Fruit fly (Drosophila melanogaster) whole organism, embryonic: ENCODE measurements around the gene Alp10.
A peak's percentile ranks its signal among the peaks of the same experiment; 100 is the strongest.

Experiments
- Abd-B ChIP-seq: fragments of 200-800 bp; sonication (Bioruptor generic); optimal IDR thresholded peaks from 2 replicates; lab custom pipeline; 2018; ENCODE audit warnings: missing biosample characterization, mild to moderate bottlenecking, missing genetic modification characterization, moderate library complexity
- CG10274 ChIP-seq: fragments of 200-800 bp; sonication (Bioruptor generic); optimal IDR thresholded peaks from 3 replicates; lab custom pipeline; 2017; ENCODE audit warnings: missing biosample characterization, mild to moderate bottlenecking, missing genetic modification characterization
- CG10321 ChIP-seq: fragments of 200-800 bp; sonication (Bioruptor generic); IDR thresholded peaks from 2 replicates; pipeline ENCODE4 v1.3.6; 2022; ENCODE audit warnings: missing biosample characterization, missing genetic modification characterization
- CG14667 ChIP-seq: fragments of 200-800 bp; sonication (Bioruptor generic); IDR thresholded peaks from 2 replicates; pipeline ENCODE4 v1.3.6; 2022; ENCODE audit warnings: missing biosample characterization, missing genetic modification characterization
- CG17186 ChIP-seq: fragments of 200-800 bp; sonication (Bioruptor generic); optimal IDR thresholded peaks from 3 replicates; lab custom pipeline; 2017; ENCODE audit warnings: missing biosample characterization, missing genetic modification reagents, missing genetic modification characterization
- CG2202 ChIP-seq: fragments of 200-800 bp; sonication (Bioruptor generic); optimal IDR thresholded peaks from 2 replicates; lab custom pipeline; 2018; ENCODE audit warnings: missing biosample characterization, mild to moderate bottlenecking, missing genetic modification characterization
- CG3065 ChIP-seq: fragments of 200-800 bp; sonication (Bioruptor generic); optimal IDR thresholded peaks from 2 replicates; lab custom pipeline; 2016; ENCODE audit warnings: missing biosample characterization, missing genetic modification characterization
- CG31224 ChIP-seq: fragments of 200-800 bp; sonication (Bioruptor generic); IDR thresholded peaks from 2 replicates; pipeline ENCODE4 v1.3.6; 2022; ENCODE audit warnings: missing biosample characterization, missing genetic modification characterization
- CG31365 ChIP-seq: fragments of 200-800 bp; sonication (Bioruptor generic); optimal IDR thresholded peaks from 2 replicates; lab custom pipeline; 2018; ENCODE audit warnings: missing biosample characterization, mild to moderate bottlenecking, missing genetic modification characterization
- CG31388 ChIP-seq: fragments of 200-800 bp; sonication (Bioruptor generic); optimal IDR thresholded peaks from 2 replicates; lab custom pipeline; 2016; ENCODE audit warnings: missing biosample characterization, missing genetic modification characterization
- CG32532 ChIP-seq: fragments of 200-800 bp; sonication (Bioruptor generic); IDR thresholded peaks from 2 replicates; pipeline ENCODE4 v1.3.6; 2022; ENCODE audit warnings: missing biosample characterization, missing genetic modification characterization
- CG32772 ChIP-seq: fragments of 200-800 bp; sonication (Bioruptor generic); IDR thresholded peaks from 2 replicates; pipeline ENCODE4 v1.3.6; 2022; ENCODE audit warnings: missing biosample characterization, missing genetic modification characterization
- Deaf1 ChIP-seq: fragments of 200-800 bp; optimal IDR thresholded peaks from 3 replicates; lab custom pipeline; 2019; ENCODE audit warnings: missing biosample characterization, mild to moderate bottlenecking, missing genetic modification characterization, moderate library complexity
- Doc2 ChIP-seq: fragments of 200-800 bp; sonication (Bioruptor generic); IDR thresholded peaks from 2 replicates; pipeline ENCODE4 v1.3.6; 2022; ENCODE audit warnings: missing biosample characterization, missing genetic modification characterization
- Ets65A ChIP-seq: fragments of 200-800 bp; sonication (Bioruptor generic); peaks from one replicate; lab custom pipeline; 2016; ENCODE audit warnings: missing biosample characterization, missing genetic modification characterization
- HLH4C ChIP-seq: fragments of 200-800 bp; sonication (Bioruptor generic); IDR thresholded peaks from 3 replicates; pipeline ENCODE4 v1.3.6; 2022; ENCODE audit warnings: missing biosample characterization, missing genetic modification characterization; ENCODE audit not compliant: partially characterized antibody
- HLHmδ ChIP-seq: fragments of 200-800 bp; sonication (Bioruptor generic); optimal IDR thresholded peaks from 2 replicates; lab custom pipeline; 2018; ENCODE audit warnings: missing biosample characterization, mild to moderate bottlenecking, missing genetic modification characterization, moderate library complexity
- Hmx ChIP-seq: fragments of 200-800 bp; sonication (Bioruptor generic); optimal IDR thresholded peaks from 2 replicates; lab custom pipeline; 2016; ENCODE audit warnings: missing biosample characterization, missing genetic modification characterization
- Med ChIP-seq: fragments of 200-800 bp; sonication (Bioruptor generic); peaks from one replicate; lab custom pipeline; 2016; ENCODE audit warnings: missing biosample characterization, missing genetic modification characterization, mild to moderate bottlenecking, inconsistent platforms, moderate library complexity
- Meics ChIP-seq: fragments of 200-800 bp; sonication (Bioruptor generic); optimal IDR thresholded peaks from 2 replicates; lab custom pipeline; 2017; ENCODE audit warnings: missing biosample characterization, mild to moderate bottlenecking, missing genetic modification characterization
- Myb ChIP-seq: fragments of 200-800 bp; sonication (Bioruptor generic); optimal IDR thresholded peaks from 2 replicates; lab custom pipeline; 2016; ENCODE audit warnings: missing biosample characterization, missing genetic modification characterization
- Nf-YA ChIP-seq: fragments of 200-800 bp; sonication (Bioruptor generic); IDR thresholded peaks from 2 replicates; pipeline ENCODE4 v1.3.6; 2022; ENCODE audit warnings: missing biosample characterization, missing genetic modification characterization
- Nf-YB ChIP-seq: fragments of 200-800 bp; sonication (Bioruptor generic); optimal IDR thresholded peaks from 3 replicates; lab custom pipeline; 2019; ENCODE audit warnings: missing biosample characterization, mild to moderate bottlenecking, missing genetic modification characterization, moderate library complexity
- Pdp1 ChIP-seq, 2 experiments: fragments of 200-800 bp; sonication (Bioruptor generic); optimal IDR thresholded peaks; 3 replicates each; lab custom pipeline; 2016; ENCODE audit warnings: missing biosample characterization in 2 of 2, missing genetic modification characterization in 2 of 2, mild to moderate bottlenecking in 1 of 2, moderate library complexity in 1 of 2
- Xrp1 ChIP-seq: fragments of 200-800 bp; sonication (Bioruptor generic); IDR thresholded peaks from 2 replicates; pipeline ENCODE4 v1.3.6; 2022; ENCODE audit warnings: missing biosample characterization, missing genetic modification characterization
- ase ChIP-seq: fragments of 200-800 bp; sonication (Bioruptor generic); IDR thresholded peaks from 3 replicates; pipeline ENCODE4 v1.3.6; 2022; ENCODE audit warnings: missing biosample characterization, missing genetic modification characterization
- bcd ChIP-seq: fragments of 200-800 bp; sonication (Bioruptor generic); optimal IDR thresholded peaks from 2 replicates; lab custom pipeline; 2017; ENCODE audit warnings: missing biosample characterization, mild to moderate bottlenecking, missing genetic modification characterization
- chinmo ChIP-seq: fragments of 200-800 bp; sonication (Bioruptor generic); IDR thresholded peaks from 4 replicates; pipeline ENCODE4 v1.3.6; 2022; ENCODE audit warnings: missing biosample characterization, missing genetic modification characterization; ENCODE audit not compliant: partially characterized antibody
- dm ChIP-seq: fragments of 200-800 bp; sonication (Bioruptor generic); optimal IDR thresholded peaks from 3 replicates; lab custom pipeline; 2016; ENCODE audit warnings: missing biosample characterization, missing genetic modification characterization
- dmrt11E ChIP-seq: fragments of 200-800 bp; sonication (Bioruptor generic); optimal IDR thresholded peaks from 3 replicates; lab custom pipeline; 2018; ENCODE audit warnings: missing biosample characterization, mild to moderate bottlenecking, missing genetic modification characterization, moderate library complexity
- gce ChIP-seq: fragments of 200-800 bp; sonication (Bioruptor generic); IDR thresholded peaks from 3 replicates; pipeline ENCODE4 v1.3.6; 2022; ENCODE audit warnings: missing biosample characterization, missing genetic modification characterization
- gcm2 ChIP-seq: fragments of 200-800 bp; sonication (Bioruptor generic); optimal IDR thresholded peaks from 2 replicates; lab custom pipeline; 2016; ENCODE audit warnings: missing biosample characterization, missing genetic modification characterization
- gfzf ChIP-seq: fragments of 200-800 bp; sonication (Bioruptor generic); optimal IDR thresholded peaks from 2 replicates; lab custom pipeline; 2016; ENCODE audit warnings: missing biosample characterization, mild to moderate bottlenecking, missing genetic modification characterization, moderate library complexity
- lbe ChIP-seq: fragments of 200-800 bp; sonication (Bioruptor generic); optimal IDR thresholded peaks from 2 replicates; lab custom pipeline; 2016; ENCODE audit warnings: missing biosample characterization, mild to moderate bottlenecking, missing genetic modification characterization
- pho ChIP-seq: fragments of 200-800 bp; sonication (Bioruptor generic); optimal IDR thresholded peaks from 2 replicates; lab custom pipeline; 2016; ENCODE audit warnings: missing biosample characterization, missing genetic modification characterization
- sc ChIP-seq, 3 experiments: fragments of >200 bp in 2 of 3; fragments of 200-800 bp in 1 of 3; sonication (Bioruptor generic) in 1 of 3; optimal IDR thresholded peaks; 2 replicates in 2 of 3; 3 replicates in 1 of 3; lab custom pipeline; 2017; ENCODE audit warnings: mild to moderate bottlenecking in 1 of 3, missing biosample characterization in 1 of 3, missing genetic modification characterization in 1 of 3, missing genetic modification reagents in 1 of 3
- sens-2 ChIP-seq: fragments of 200-800 bp; sonication (Bioruptor generic); IDR thresholded peaks from 2 replicates; pipeline ENCODE4 v1.3.6; 2022; ENCODE audit warnings: missing biosample characterization, missing genetic modification characterization
- slou ChIP-seq: fragments of 200-800 bp; sonication (Bioruptor generic); optimal IDR thresholded peaks from 3 replicates; lab custom pipeline; 2016; ENCODE audit warnings: missing biosample characterization, missing genetic modification characterization
- tin ChIP-seq: fragments of 200-800 bp; sonication (Bioruptor generic); optimal IDR thresholded peaks from 3 replicates; lab custom pipeline; 2016; ENCODE audit warnings: missing biosample characterization, missing genetic modification characterization
- tio ChIP-seq: fragments of 200-800 bp; sonication (Bioruptor generic); optimal IDR thresholded peaks from 2 replicates; lab custom pipeline; 2017; ENCODE audit warnings: missing biosample characterization, missing genetic modification characterization, inconsistent platforms
- tna ChIP-seq: fragments of 200-800 bp; sonication (Bioruptor generic); IDR thresholded peaks from 2 replicates; pipeline ENCODE4 v1.3.6; 2022; ENCODE audit warnings: missing biosample characterization, missing genetic modification characterization; ENCODE audit not compliant: partially characterized antibody
- wor ChIP-seq: fragments of 200-800 bp; sonication (Bioruptor generic); IDR thresholded peaks from 2 replicates; pipeline ENCODE4 v1.3.6; 2022; ENCODE audit warnings: missing biosample characterization, missing genetic modification characterization

The Alp10 gene

DNA sequence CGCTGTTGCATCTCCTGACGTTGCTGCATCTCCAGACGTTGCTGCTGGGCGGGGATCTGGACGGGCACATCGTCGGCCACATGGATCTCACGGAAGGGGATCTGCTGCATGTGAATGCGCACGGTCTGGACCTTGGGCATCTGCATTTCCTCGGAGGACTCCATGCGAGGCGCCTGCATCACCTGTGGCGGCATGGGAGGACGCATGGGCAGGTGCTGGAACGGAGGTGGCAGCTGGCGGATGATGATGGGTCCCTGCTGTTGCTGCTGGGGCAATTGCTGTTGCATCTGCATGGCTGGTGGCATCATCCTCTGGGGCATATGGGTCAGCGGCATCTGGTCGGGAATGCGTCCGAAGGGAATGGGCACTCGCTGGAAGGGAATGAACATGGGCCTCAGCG is 26.7 kb downstream of the Alp10 start:
- TF ChIP-seq tio (GFP tag; lab: Kevin White, UChicago) (no peak), CG17186 (GFP tag; lab: Kevin White, UChicago) (no peak), CG10274 (GFP tag; lab: Kevin White, UChicago) (no peak), Ets65A (peak; percentile 91), Abd-B (no peak), CG32772 (GFP tag; lab: Robert Waterston, UW) (no peak), bcd (GFP tag; lab: Kevin White, UChicago) (no peak), tin (GFP tag; lab: Kevin White, UChicago) (no peak), CG31365 (tag; lab: Kevin White, UChicago) (no peak), dm (GFP tag; lab: Kevin White, UChicago) (no peak), CG14667 (GFP tag; lab: Robert Waterston, UW) (no peak), HLH4C (GFP tag; lab: Robert Waterston, UW) (no peak), sens-2 (GFP tag; lab: Robert Waterston, UW) (no peak), Nf-YA (peak; percentile 37; the same call in 1 of the 2 replicates), Deaf1 (tag; lab: Kevin White, UChicago) (no peak), CG32532 (GFP tag; lab: Robert Waterston, UW) (0 out of 2 replicates have a peak, but pooled peaks have one; percentile 17), CG10321 (GFP tag; lab: Robert Waterston, UW) (no peak), HLHmδ (GFP tag; lab: Kevin White, UChicago) (no peak), CG3065 (no peak), gcm2 (GFP tag; lab: Kevin White, UChicago) (no peak), gce (GFP tag; lab: Robert Waterston, UW) (no peak), CG2202 (tag; lab: Kevin White, UChicago) (no peak), Hmx (GFP tag; lab: Kevin White, UChicago) (no peak), Med (GFP tag; lab: Kevin White, UChicago) (peak; percentile 36), chinmo (0 out of 4 replicates have a peak, but pooled peaks have one; percentile 37), Myb (GFP tag; lab: Kevin White, UChicago) (no peak), Doc2 (GFP tag; lab: Robert Waterston, UW) (no peak), tna (no peak), CG31388 (GFP tag; lab: Kevin White, UChicago) (no peak), gfzf (GFP tag; lab: Kevin White, UChicago) (no peak), ase (GFP tag; lab: Robert Waterston, UW) (no peak), lbe (GFP tag; lab: Kevin White, UChicago) (no peak), wor (GFP tag; lab: Robert Waterston, UW) (no peak), pho (GFP tag; lab: Kevin White, UChicago) (no peak), dmrt11E (tag; lab: Kevin White, UChicago) (no peak), Nf-YB (GFP tag; lab: Kevin White, UChicago) (no peak), slou (GFP tag; lab: Kevin White, UChicago) (no peak), CG31224 (GFP tag; lab: Robert Waterston, UW) (no peak), Pdp1 (GFP tag; optimal IDR thresholded peaks at IDR 0.05; lab: Kevin White, UChicago) (no peak), Xrp1 (no peak), sc (optimal IDR thresholded peaks at IDR 0.05; lab: Kevin White, UChicago) (no peak), sc (GFP tag; optimal IDR thresholded peaks at IDR 0.05; lab: Kevin White, UChicago) (no peak), Meics (GFP tag; lab: Kevin White, UChicago) (no peak)
